Fruit fly (Drosophila melanogaster): Measurements from ENCODE around the gene Cpr30B.
A peak's percentile ranks its signal among the peaks of the same experiment; 100 is the strongest.

Gene Cpr30B

DNA sequence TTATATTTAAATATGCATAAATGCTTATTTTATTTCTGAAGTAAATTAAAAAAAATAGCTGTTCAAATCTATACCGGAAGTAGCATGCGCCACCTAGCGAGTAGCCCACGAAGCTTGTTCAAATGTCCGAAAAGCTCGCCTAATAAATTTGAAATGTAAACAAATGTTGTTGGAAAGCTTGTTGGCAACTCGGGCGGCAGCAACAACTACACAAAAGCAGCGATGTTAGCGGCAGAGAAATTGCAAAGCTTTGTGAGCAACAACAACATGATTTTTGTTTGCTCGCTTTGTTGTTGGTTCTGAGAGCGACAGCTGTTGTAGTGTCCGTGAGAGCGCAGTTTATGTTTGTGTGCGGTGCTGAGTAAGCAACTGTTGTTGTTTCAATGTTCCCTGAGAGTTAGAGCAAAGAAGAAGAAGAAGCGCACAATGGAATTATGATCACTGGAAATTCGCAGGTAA, 24.7 kb downstream of the Cpr30B start:
- no peak for TF ChIP-seq usp (GFP tag; optimal IDR thresholded peaks at IDR 0.05)
- TF ChIP-seq Dll (optimal IDR thresholded peaks at IDR 0.05), result no peak
- no peak for TF ChIP-seq pan (optimal IDR thresholded peaks at IDR 0.05)
- TF ChIP-seq CG8478 (optimal IDR thresholded peaks at IDR 0.05), result no peak
- TF ChIP-seq EcR (GFP tag; optimal IDR thresholded peaks at IDR 0.05), result no peak
- no peak for TF ChIP-seq psq (optimal IDR thresholded peaks at IDR 0.05)

DNA sequence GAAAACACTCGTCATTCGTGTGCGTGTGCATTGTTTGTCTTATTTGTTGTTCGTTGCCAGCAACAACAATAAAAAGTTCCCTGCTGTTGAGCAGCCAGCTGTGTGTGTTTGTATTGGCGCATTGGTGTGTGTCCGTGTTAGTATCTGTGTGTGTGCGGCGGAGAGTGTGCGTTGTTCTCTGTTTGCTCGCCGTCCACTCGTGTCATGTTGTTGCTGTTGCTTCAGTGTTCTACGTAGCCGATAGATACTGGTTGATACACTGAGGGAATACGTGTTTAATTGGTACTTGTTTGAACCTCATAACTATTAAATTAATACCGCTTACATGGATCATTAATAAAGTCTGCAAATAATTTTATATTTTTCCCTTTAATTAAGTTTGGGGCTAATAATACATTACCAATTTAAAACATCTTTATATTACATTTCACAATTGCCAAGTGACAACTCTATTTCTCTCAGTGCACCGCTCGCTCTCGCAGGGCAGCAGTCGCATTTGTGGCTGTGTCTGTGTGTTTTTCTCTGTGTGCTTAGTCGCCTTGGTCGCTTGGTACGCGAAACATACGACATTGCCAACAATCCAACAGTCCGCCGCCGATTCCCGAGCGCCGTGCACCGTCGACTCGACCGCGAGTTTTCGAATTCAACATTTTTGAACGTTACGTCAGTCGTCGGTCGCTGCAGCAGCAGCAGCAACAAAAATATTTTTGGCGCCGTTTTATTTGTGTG, 25.8 kb downstream of the Cpr30B start, which contains the start of gene brwl:
Gene brwl, plus strand, starts transcription at position 531 of the 729 bp plus-strand sequence.
- TF ChIP-seq Dll (optimal IDR thresholded peaks at IDR 0.05) (peak; percentile 11), pan (optimal IDR thresholded peaks at IDR 0.05) (no peak)

DNA sequence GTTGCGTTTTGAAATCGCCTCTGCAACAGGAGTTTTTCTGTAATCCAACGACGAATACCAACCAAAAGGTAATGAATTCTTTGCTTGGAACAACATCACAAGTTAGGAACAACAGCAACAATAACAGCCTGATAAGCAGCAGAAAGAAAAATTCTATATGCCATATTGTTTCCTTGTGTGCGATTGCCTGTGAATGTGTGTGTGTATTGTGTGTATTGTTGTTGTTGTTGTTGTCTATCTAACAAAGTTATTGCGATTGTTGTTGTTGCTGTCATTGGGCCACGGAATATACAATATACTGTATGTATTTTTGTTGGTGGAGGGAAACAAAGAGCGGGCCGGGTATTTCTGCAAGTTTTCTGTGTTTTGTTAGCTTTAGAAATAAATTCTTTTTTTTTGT, 26.5 kb downstream of the Cpr30B start:
- no peak for TF ChIP-seq EcR (GFP tag; optimal IDR thresholded peaks at IDR 0.05)
- no peak for TF ChIP-seq usp (GFP tag; optimal IDR thresholded peaks at IDR 0.05)
- no peak for TF ChIP-seq CG8478 (optimal IDR thresholded peaks at IDR 0.05)
- no peak for TF ChIP-seq psq (optimal IDR thresholded peaks at IDR 0.05)
- TF ChIP-seq pan (optimal IDR thresholded peaks at IDR 0.05), result no peak
- no peak for TF ChIP-seq Dll (optimal IDR thresholded peaks at IDR 0.05)

DNA sequence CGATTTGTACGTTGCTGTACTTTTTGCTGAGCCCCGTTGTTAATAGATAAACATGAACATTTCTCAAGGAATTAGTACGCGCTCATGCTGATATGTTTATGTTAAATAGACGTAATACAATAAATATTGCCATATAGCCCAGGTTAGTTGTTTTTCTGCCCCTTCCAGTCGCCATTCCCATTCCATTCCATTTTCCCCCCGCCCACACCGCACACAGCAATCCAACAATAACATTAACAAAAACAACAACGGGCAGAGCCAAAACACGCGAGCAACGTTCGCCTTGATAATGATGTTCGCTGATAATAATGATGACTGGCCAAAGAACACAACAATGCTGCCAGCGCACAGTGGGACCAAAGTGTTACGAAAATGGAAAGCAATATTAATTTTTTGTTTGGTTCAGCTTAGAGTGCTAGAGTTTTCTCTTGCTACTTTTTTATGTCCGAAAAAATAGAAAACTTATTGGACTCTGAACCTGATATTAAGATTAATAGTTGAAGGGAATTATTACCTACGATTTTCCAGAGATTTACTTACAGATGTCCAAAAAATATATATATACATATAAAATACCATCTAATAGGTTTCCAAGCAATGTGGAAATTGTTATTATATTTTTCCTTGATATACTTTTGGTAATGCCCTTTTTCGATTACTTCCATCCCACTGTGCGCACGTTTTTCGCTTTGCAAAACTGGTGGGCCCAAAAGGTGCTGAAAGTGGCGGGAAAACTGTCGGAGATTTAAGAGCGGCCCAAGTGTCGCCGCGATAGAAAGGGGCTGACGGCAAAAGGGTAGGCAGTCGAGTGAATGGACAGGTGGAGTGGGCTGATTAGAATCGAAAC, 27.1 kb downstream of the Cpr30B start:
- TF ChIP-seq EcR (GFP tag; optimal IDR thresholded peaks at IDR 0.05) (no peak), Dll (optimal IDR thresholded peaks at IDR 0.05) (no peak), CG8478 (optimal IDR thresholded peaks at IDR 0.05) (no peak), usp (GFP tag; optimal IDR thresholded peaks at IDR 0.05) (no peak), psq (optimal IDR thresholded peaks at IDR 0.05) (no peak), pan (optimal IDR thresholded peaks at IDR 0.05) (no peak)

DNA sequence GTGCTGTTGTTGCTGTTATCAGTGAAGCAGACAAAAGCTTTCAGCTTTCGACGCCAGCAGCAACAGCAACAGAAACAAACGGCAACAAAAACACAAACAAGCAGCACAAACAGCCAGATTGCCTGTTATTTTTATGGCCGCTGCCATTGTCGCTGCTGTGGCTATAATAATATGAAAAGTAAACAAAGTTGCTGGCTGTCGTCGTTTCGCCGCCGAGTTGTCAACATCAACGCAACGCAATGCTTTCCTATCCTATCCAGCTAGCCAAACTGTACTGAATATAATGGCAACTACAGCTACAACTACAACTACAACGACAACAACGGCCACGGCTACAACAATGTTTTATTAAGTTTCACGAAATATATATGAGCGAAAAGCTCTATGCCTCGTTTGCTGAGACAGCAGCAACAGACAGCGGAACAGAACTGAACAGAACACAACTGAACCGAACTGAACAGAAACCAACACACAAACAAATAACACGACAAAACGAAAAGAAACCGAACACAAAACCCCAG, 28.1 kb downstream of the Cpr30B start:
- TF ChIP-seq usp (GFP tag; optimal IDR thresholded peaks at IDR 0.05), result no peak
- TF ChIP-seq pan (optimal IDR thresholded peaks at IDR 0.05), result no peak
- no peak for TF ChIP-seq psq (optimal IDR thresholded peaks at IDR 0.05)
- no peak for TF ChIP-seq Dll (optimal IDR thresholded peaks at IDR 0.05)

DNA sequence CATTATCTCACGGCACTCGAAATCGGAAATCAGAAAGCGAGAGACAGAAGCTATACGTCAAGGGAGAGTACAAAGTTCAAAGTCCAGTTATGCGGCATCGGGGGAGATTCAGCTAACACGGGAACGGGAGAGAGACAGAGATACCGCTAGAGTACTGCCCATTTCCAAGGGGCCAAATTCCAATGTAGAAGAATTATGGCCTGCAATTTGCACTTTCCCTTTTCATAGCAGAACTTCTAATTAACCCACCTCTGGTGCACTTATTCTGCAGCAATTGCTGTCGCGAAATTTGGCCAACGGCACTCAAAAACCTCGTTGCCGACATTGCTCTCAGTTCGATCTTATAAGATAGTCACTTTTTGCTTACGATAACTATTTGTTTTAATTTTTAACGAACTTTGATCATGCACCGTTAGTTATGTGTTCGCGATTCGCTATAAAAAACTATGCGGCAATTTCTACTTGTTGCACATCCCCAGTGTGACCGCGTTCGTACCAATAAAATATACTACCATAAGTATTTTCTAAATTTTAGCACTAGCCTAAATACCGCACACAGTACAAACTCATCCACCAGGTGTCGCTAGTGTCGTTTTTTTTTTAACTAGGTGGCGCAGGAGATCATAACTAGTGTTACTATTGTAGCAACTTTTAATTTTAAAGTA, 33.7 kb downstream of the Cpr30B start, which contains the start of gene Mtpalpha:
Gene Mtpalpha, minus strand, starts transcription at position 501 of the 665 bp plus-strand sequence.
- no peak for TF ChIP-seq usp (GFP tag; optimal IDR thresholded peaks at IDR 0.05)
- TF ChIP-seq EcR (GFP tag; optimal IDR thresholded peaks at IDR 0.05), result no peak
- TF ChIP-seq pan (optimal IDR thresholded peaks at IDR 0.05), result no peak
- no peak for TF ChIP-seq CG8478 (optimal IDR thresholded peaks at IDR 0.05)
- no peak for TF ChIP-seq Dll (optimal IDR thresholded peaks at IDR 0.05)
- TF ChIP-seq psq (optimal IDR thresholded peaks at IDR 0.05), result no peak

DNA sequence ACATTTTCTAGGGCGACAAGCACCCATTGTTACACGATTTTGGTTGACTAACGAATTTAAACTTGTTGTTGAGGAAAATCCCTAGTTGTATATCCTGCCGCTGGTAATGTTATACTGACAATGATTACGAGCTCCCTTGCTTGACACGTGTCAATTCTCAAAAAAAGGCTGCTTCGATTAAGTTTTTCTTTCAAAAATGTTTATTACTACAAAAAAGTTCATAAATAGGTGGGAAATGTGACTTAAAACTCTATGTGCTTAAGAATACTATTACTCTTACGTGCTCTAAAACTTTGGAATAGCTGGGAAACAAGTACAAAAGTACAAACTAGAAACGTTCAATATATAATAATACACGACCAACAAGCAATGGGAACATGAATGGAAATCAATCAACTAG, 36.9 kb downstream of the Cpr30B start, which contains the start of gene CG31709:
Gene CG31709, minus strand, starts transcription at position 101 of the 400 bp plus-strand sequence.
- TF ChIP-seq psq (optimal IDR thresholded peaks at IDR 0.05) (no peak), Dll (optimal IDR thresholded peaks at IDR 0.05) (no peak), pan (optimal IDR thresholded peaks at IDR 0.05) (no peak), EcR (GFP tag; optimal IDR thresholded peaks at IDR 0.05) (no peak), usp (GFP tag; optimal IDR thresholded peaks at IDR 0.05) (no peak), CG8478 (optimal IDR thresholded peaks at IDR 0.05) (no peak)

DNA sequence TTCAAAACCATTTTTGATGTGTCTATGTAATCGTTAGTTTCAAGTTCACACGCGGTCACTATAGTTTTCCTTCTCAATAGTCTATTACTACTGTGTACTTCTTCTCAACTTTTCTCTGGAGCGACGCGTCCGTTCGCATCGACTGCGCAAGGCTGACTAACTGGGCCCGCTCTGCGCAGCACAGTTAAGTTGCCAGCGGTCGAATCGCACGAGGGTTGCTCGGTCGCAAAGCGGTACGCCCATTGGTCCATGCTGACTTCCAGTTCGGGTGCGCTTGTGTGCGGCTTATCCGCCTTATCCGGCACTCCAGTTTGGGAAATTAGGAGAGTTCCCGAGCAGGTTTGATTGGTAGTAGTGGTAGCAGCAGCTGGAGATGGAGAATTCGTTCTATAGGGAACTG, 38.9 kb downstream of the Cpr30B start, which contains the start of gene gcm:
Gene gcm, minus strand, starts transcription at position 164 of the 400 bp plus-strand sequence.
- TF ChIP-seq EcR (GFP tag; optimal IDR thresholded peaks at IDR 0.05) (no peak), Dll (optimal IDR thresholded peaks at IDR 0.05) (no peak), usp (GFP tag; optimal IDR thresholded peaks at IDR 0.05) (no peak), CG8478 (optimal IDR thresholded peaks at IDR 0.05) (no peak), psq (optimal IDR thresholded peaks at IDR 0.05) (no peak), pan (optimal IDR thresholded peaks at IDR 0.05) (no peak)

DNA sequence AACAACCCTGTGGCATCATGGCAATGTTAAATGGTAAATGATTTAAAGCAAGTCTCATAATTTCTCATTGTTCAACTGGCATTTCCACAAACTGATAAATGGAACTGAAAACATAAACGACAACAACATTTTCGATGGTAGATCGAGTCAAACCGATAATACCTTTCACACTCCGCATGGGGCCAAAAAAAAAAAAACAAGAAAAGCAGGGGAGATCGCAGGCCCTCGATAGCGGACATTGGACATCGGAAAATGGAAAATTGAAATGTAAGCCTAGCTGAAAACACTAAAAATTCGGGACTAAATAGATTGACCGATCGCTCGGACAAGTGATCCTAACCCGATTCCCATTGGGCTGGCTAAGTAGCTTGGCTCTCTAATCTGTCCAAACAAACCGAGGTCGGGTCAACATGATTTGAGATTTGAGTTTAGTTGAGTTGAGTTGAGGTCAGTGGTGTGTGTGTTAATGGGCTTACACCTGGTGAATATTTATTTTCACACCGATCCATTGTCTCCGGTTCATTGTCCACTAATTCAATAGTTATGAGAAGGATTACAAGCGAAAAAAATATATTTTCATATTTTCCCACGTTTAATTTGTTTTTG, 41.5 kb downstream of the Cpr30B start:
- TF ChIP-seq CG8478 (optimal IDR thresholded peaks at IDR 0.05), result no peak
- TF ChIP-seq pan (optimal IDR thresholded peaks at IDR 0.05), result no peak
- no peak for TF ChIP-seq psq (optimal IDR thresholded peaks at IDR 0.05)
- TF ChIP-seq Dll (optimal IDR thresholded peaks at IDR 0.05), result no peak
- no peak for TF ChIP-seq EcR (GFP tag; optimal IDR thresholded peaks at IDR 0.05)
- no peak for TF ChIP-seq usp (GFP tag; optimal IDR thresholded peaks at IDR 0.05)

DNA sequence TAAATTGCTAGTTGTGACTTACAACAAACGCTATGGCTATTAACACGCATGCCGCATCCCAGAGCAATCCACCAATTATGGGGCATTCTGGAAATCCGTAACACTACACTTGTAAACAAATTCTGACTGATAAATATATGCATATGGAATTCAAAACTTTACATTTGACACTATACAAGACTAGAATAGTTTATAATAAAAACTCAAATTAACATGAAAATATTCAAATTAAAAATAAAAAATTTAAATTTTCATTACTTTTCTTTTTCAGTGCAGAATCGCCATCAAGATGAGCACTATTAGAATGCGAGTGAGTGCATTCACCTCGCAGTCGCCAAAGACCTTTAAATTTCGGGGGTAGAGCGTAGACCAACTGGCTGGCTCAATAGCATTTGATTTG, 43.3 kb downstream of the Cpr30B start:
- no peak for TF ChIP-seq psq (optimal IDR thresholded peaks at IDR 0.05)
- no peak for TF ChIP-seq usp (GFP tag; optimal IDR thresholded peaks at IDR 0.05)
- no peak for TF ChIP-seq Dll (optimal IDR thresholded peaks at IDR 0.05)

DNA sequence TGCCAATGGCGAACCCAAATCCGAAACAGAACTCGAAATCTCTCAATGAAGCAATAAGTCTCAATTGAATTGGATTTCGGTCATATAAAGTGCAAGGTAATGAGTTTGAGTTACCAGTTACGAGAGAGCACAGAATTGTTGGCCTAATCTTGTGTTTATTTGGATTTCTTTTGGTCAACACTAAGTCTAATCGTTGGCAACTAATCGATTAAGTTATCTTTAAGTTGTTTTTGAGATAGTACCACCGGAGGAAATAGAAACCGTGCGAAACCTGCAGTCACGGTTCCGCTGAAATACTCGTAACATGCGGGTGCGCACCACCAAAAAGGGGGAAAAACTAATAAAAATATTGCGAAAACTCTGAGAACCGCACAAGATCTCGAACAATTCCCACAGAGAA, 46.5 kb downstream of the Cpr30B start, which contains the start of gene CG3841:
Gene CG3841, plus strand, starts transcription at position 301 of the 400 bp plus-strand sequence.
- no peak for TF ChIP-seq usp (GFP tag; optimal IDR thresholded peaks at IDR 0.05)
- TF ChIP-seq psq (optimal IDR thresholded peaks at IDR 0.05), result no peak
- no peak for TF ChIP-seq EcR (GFP tag; optimal IDR thresholded peaks at IDR 0.05)
- no peak for TF ChIP-seq pan (optimal IDR thresholded peaks at IDR 0.05)
- no peak for TF ChIP-seq Dll (optimal IDR thresholded peaks at IDR 0.05)
- no peak for TF ChIP-seq CG8478 (optimal IDR thresholded peaks at IDR 0.05)
